Worm (Caenorhabditis elegans) whole organism, L4/young adult: ENCODE data around the gene col-129.
A peak's percentile ranks its signal among the peaks of the same experiment; 100 is the strongest.

Source experiments
- W03F9.2 ChIP-seq: fragments of 150-350 bp; optimal IDR thresholded peaks from 2 replicates; lab custom pipeline; 2014; ENCODE audit warnings: missing biosample characterization, missing genetic modification characterization
- dao-5 ChIP-seq: sonication (generic microtip); optimal IDR thresholded peaks from 2 replicates; lab custom pipeline; 2016; ENCODE audit warnings: missing genotype, missing genetic modification characterization, moderate library complexity, missing compliant biosample characterization
- him-1 ChIP-seq: sonication (generic microtip); optimal IDR thresholded peaks from 2 replicates; lab custom pipeline; 2016; ENCODE audit warnings: missing genotype, missing genetic modification reagents, missing genetic modification characterization, missing compliant biosample characterization

The col-129 gene

ce11 chrIV:12078112-12078812 lies 32.0 kb downstream of the col-129 start, which contains the start of gene tmed-1:
Gene tmed-1, minus strand, starts transcription at chrIV:12078162.
- TF ChIP-seq him-1 (tag; lab: Kevin White, UChicago) (no peak), W03F9.2 (peak; percentile 49)

- TF ChIP-seq him-1 (tag; lab: Kevin White, UChicago) = no peak
Measured at ce11 chrIV:12075497-12075896, 34.7 kb downstream of the col-129 start, which contains the start of gene K08E4.7. Gene K08E4.7, plus strand, starts transcription at chrIV:12075797.

ce11 chrIV:12068590-12068989 lies 41.6 kb downstream of the col-129 start, which contains the start of gene bath-37:
Gene bath-37, plus strand, starts transcription at chrIV:12068890.
- TF ChIP-seq W03F9.2 (no peak), him-1 (tag; lab: Kevin White, UChicago) (no peak), dao-5 (tag; lab: Kevin White, UChicago) (no peak)

ce11 chrIV:12061229-12061628 lies 49.0 kb downstream of the col-129 start, which contains the start of gene K08E4.8:
Gene K08E4.8, minus strand, starts transcription at chrIV:12061329.
- TF ChIP-seq W03F9.2 (no peak), dao-5 (tag; lab: Kevin White, UChicago) (no peak), him-1 (tag; lab: Kevin White, UChicago) (no peak)
